Worm (Caenorhabditis elegans): Measurements from ENCODE around the gene E02A10.4.

The E02A10.4 gene

DNA sequence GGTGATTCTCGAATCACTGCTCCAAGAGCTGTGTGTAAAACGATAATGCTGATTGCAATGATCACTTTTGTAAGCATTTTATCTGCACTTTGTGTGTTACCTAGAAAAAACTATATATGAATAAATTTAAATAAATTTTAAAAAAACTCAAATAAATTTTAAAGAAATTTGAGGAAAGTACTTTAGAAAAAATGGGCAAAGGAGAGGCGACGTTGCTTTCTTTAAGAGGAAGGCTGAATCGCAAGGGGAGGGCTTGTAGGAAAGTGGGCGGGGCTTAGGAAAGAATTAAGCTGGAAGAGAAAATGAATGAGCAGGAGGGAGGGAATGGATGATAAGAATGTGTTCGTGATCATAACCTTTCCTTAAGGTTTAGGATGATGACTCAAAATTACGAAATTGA lies at the start of gene E02A10.4:
Gene E02A10.4 (minus strand): TSS at position 101 of the 400 bp plus-strand sequence.
- TF ChIP-seq pros-1 (tag; optimal IDR thresholded peaks at IDR 0.05): no peak
- TF ChIP-seq ama-1 (optimal IDR thresholded peaks at IDR 0.05): no peak
- TF ChIP-seq dve-1 (tag; optimal IDR thresholded peaks at IDR 0.05): no peak
- no peak for TF ChIP-seq ceh-31 (tag; optimal IDR thresholded peaks at IDR 0.05)

DNA sequence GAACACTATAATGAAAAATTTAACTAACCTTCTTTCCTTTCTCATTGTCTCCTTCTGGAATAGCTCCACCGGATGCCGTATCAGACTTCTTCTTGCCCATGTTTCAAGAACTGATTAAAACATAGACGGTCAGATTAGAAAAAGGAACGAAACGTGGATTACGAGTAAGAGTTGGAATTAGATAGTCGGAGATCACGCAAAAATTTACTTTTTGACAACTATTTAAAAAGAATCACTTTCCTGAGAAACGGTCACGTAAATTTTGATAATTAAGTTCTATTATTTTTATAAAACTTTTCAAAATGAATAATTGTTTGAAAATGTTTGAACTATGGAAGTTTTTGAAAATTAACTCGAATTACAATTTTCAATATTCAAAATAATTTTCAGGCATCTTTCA lies 44.4 kb upstream of the E02A10.4 start, which contains the start of gene cyc-2.2:
Gene cyc-2.2 (minus strand): TSS at position 101 of the 400 bp plus-strand sequence.
- TF ChIP-seq pha-4 (tag; optimal IDR thresholded peaks at IDR 0.05): no peak

DNA sequence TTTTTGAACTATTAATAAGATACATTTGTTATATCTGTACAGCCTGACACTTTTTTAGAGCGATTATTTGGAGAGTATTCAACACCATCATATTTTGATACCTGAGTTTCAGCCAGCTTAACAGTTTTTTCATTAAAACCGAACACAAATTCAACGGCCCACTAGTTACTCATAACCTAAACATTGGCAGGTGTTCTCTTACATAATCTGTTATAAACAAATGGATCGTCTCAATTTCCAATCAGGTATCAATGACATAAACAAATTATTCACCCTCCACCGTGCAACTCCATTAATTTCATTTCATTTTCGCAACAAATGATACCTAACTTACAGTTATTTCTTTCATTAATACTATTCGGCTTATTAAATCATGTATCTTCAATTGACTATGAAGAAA lies 43.3 kb upstream of the E02A10.4 start, which contains the start of gene cubn-1:
Gene cubn-1 (plus strand): TSS at position 301 of the 400 bp plus-strand sequence.
- TF ChIP-seq ceh-14 (tag; optimal IDR thresholded peaks at IDR 0.05) (no peak), elt-4 (tag; optimal IDR thresholded peaks at IDR 0.05) (no peak), tbx-2 (tag; optimal IDR thresholded peaks at IDR 0.05) (no peak), hlh-13 (GFP tag; optimal IDR thresholded peaks at IDR 0.05) (no peak), pag-3 (tag; optimal IDR thresholded peaks at IDR 0.05; ENCODE audit: borderline replicate concordance) (no peak), rnt-1 (tag; optimal IDR thresholded peaks at IDR 0.05) (no peak), T23F11.4 (GFP tag; optimal IDR thresholded peaks at IDR 0.05) (no peak)

DNA sequence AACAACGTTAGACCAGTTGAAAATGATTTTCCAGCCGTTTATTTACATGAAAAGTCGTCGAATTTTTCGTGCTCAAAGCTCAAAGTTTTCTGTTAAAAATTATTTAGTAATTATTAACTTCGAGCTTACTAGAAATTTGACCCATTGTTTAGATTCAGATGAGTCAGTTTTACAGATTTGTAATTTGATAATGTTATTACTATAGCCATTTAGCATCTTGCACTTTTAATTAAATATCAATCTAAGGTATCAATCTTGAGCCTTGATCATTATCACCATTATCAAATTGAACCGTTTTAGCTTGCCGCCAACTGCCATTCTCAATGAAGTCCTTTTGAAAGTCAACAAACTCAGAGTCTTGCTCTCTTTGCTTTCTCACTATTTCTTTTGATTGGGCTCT lies 41.8 kb upstream of the E02A10.4 start, which contains the start of gene ZC116.1:
Gene ZC116.1 (plus strand): TSS at position 301 of the 400 bp plus-strand sequence.
- no peak for TF ChIP-seq ceh-19 (GFP tag; optimal IDR thresholded peaks at IDR 0.05)
- no peak for TF ChIP-seq nhr-11 (tag; optimal IDR thresholded peaks at IDR 0.05)
- no peak for TF ChIP-seq Y22D7AL.16 (tag; optimal IDR thresholded peaks at IDR 0.05)
- TF ChIP-seq ceh-18 (tag; optimal IDR thresholded peaks at IDR 0.05): no peak
- no peak for TF ChIP-seq ceh-2 (tag; optimal IDR thresholded peaks at IDR 0.05)
- no peak for TF ChIP-seq ttx-3 (tag; optimal IDR thresholded peaks at IDR 0.05)
- no peak for TF ChIP-seq mec-3 (tag; optimal IDR thresholded peaks at IDR 0.05; ENCODE audit: borderline replicate concordance)
- no peak for TF ChIP-seq odd-2 (tag; optimal IDR thresholded peaks at IDR 0.05)
- no peak for TF ChIP-seq C08G9.2 (tag; optimal IDR thresholded peaks at IDR 0.05)
- no peak for TF ChIP-seq dmd-4 (tag; optimal IDR thresholded peaks at IDR 0.05; ENCODE audit: borderline replicate concordance)
- no peak for TF ChIP-seq ref-2 (tag; optimal IDR thresholded peaks at IDR 0.05)
- no peak for TF ChIP-seq nhr-232 (tag; optimal IDR thresholded peaks at IDR 0.05)
- TF ChIP-seq ztf-16 (tag; optimal IDR thresholded peaks at IDR 0.05): no peak
- TF ChIP-seq ceh-34 (tag; optimal IDR thresholded peaks at IDR 0.05): no peak
- no peak for TF ChIP-seq gmeb-2 (tag; optimal IDR thresholded peaks at IDR 0.05)

DNA sequence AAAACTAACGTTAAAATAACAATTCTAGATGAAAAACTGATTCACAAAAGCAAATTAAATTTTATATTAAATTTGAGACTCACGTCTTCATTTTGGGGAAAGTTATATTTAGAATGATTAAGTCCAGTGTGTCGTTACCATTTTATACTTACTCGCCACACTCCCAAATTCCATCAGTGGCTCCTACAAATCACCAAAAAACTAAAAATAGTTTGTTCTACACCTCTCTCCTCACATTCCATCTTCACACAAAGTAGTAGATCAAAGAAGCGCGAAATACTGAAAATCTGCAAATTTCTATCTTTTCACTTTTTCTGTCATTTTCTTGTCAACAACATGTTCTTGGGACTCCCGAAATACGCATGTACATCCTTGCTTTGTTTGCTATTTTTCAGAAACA lies 41.1 kb upstream of the E02A10.4 start, which contains the start of gene ZC116.5:
Gene ZC116.5 (minus strand): TSS at position 101 of the 400 bp plus-strand sequence.
- no peak for TF ChIP-seq sdc-2 (tag; optimal IDR thresholded peaks at IDR 0.05)

DNA sequence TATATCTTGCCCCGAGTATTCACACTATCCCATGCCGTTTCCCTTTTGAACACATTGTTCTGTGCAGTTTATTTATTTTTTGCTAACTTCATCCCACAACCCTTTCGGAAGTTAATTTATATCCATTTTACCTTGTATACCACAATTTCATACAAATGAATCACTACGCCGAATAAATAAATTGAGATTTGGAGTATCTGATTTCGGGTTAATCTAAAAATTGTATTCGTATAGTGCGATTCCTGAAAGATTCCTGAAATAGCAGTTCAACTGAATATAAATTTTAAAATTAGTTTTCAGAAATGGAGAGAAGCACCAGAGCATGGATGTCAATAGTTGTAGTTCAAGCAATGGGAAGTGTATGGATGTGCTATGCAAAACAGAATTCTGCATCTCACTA lies 39.4 kb upstream of the E02A10.4 start, which contains the start of gene erg-28:
Gene erg-28 (plus strand): TSS at position 301 of the 400 bp plus-strand sequence.
- TF ChIP-seq pqm-1 (tag; optimal IDR thresholded peaks at IDR 0.05): no peak

DNA sequence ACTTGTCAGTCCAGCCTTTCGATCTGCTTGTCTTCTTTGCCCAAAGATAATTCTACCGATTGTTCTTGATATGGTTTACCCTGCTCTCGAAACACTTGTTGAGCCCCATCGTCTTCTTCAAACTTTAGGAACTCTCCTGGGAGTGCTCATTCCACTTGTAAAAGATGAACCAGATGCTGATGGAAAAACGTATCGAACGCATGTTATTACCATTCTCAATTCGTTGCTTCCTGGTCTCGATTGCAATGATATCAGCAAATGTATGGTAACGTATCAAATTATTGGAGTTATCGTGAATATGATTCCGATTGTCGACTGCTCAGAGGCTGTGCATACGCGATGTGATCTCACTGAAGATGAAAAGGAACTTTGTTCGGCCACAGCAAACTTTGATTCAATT lies 34.1 kb upstream of the E02A10.4 start:
- TF ChIP-seq fkh-10 (GFP tag; optimal IDR thresholded peaks at IDR 0.05) (no peak), unc-3 (GFP tag; conservative IDR thresholded peaks at IDR 0.05) (no peak), unc-3 (tag; optimal IDR thresholded peaks at IDR 0.05) (no peak), ceh-19 (GFP tag; optimal IDR thresholded peaks at IDR 0.05) (no peak), fkh-6 (tag; optimal IDR thresholded peaks at IDR 0.05) (no peak), madf-2 (tag; optimal IDR thresholded peaks at IDR 0.05) (no peak), hlh-30 (tag; optimal IDR thresholded peaks at IDR 0.05; ENCODE audit: insufficient read depth) (no peak), ceh-34 (tag; optimal IDR thresholded peaks at IDR 0.05) (no peak), eyg-1 (tag; optimal IDR thresholded peaks at IDR 0.05) (no peak), ref-2 (tag; optimal IDR thresholded peaks at IDR 0.05) (no peak), che-1 (tag; optimal IDR thresholded peaks at IDR 0.05) (no peak), nfya-1 (tag; optimal IDR thresholded peaks at IDR 0.05) (no peak), pha-4 (tag; optimal IDR thresholded peaks at IDR 0.05) (no peak), ceh-14 (tag; optimal IDR thresholded peaks at IDR 0.05) (no peak), npax-4 (tag; optimal IDR thresholded peaks at IDR 0.05) (no peak), unc-55 (GFP tag; optimal IDR thresholded peaks at IDR 0.05) (no peak), elt-4 (tag; optimal IDR thresholded peaks at IDR 0.05) (no peak), ceh-24 (tag; optimal IDR thresholded peaks at IDR 0.05) (no peak)
